Worm (Caenorhabditis elegans) whole organism, L4 larva: ENCODE results near the gene pph-4.1.

Experiments
- lin-13 ChIP-seq: fragments of 150-350 bp; optimal IDR thresholded peaks from 2 replicates; lab custom pipeline; 2014; ENCODE audit warnings: missing biosample characterization, missing genetic modification reagents, missing genetic modification characterization
- pqm-1 ChIP-seq: sonication (generic microtip); optimal IDR thresholded peaks from 2 replicates; lab custom pipeline; 2017; ENCODE audit warnings: missing biosample characterization, missing genetic modification characterization
- ztf-11 ChIP-seq: fragments of 150-350 bp; optimal IDR thresholded peaks from 2 replicates; lab custom pipeline; 2014; ENCODE audit warnings: missing biosample characterization, missing genetic modification characterization

ce11 chrIII:12373807-12374266 lies 22.7 kb upstream of the pph-4.1 start, which contains the start of gene glrx-5:
- TF ChIP-seq pqm-1 (tag; lab: Kevin White, UChicago) = no peak
- TF ChIP-seq lin-13 (GFP tag; lab: Kevin White, UChicago) = no peak
- no peak for TF ChIP-seq ztf-11 (tag; lab: Kevin White, UChicago)
